Worm (Caenorhabditis elegans) whole organism, L2 larva: Measurements from ENCODE around the gene C48D1.5.

Source experiments
- C34F6.9 ChIP-seq: fragments of 150-350 bp; optimal IDR thresholded peaks from 2 replicates; lab custom pipeline; 2014; ENCODE audit warnings: missing biosample characterization, missing genetic modification characterization
- F13H6.1 ChIP-seq: sonication (generic microtip); optimal IDR thresholded peaks from 2 replicates; lab custom pipeline; 2016; ENCODE audit warnings: missing genetic modification characterization, missing compliant biosample characterization
- Y55F3AM.14 ChIP-seq: fragments of 200-800 bp; sonication (Bioruptor generic); optimal IDR thresholded peaks from 2 replicates; lab custom pipeline; 2018; ENCODE audit warnings: mild to moderate bottlenecking, missing genetic modification characterization, missing compliant biosample characterization
- ZK546.5 ChIP-seq: sonication (generic microtip); optimal IDR thresholded peaks from 2 replicates; lab custom pipeline; 2017; ENCODE audit warnings: missing biosample characterization, missing genetic modification characterization
- alr-1 ChIP-seq: fragments of 150-350 bp; optimal IDR thresholded peaks from 2 replicates; lab custom pipeline; 2014; ENCODE audit warnings: missing biosample characterization, missing genetic modification characterization
- aly-2 ChIP-seq: fragments of 150-350 bp; optimal IDR thresholded peaks from 2 replicates; lab custom pipeline; 2014; ENCODE audit warnings: missing biosample characterization, missing genetic modification characterization
- blmp-1 ChIP-seq: sonication (generic microtip); optimal IDR thresholded peaks from 2 replicates; lab custom pipeline; 2017; ENCODE audit warnings: missing genetic modification characterization, mild to moderate bottlenecking, missing compliant biosample characterization, antibody characterized with exemption, moderate library complexity; ENCODE audit not compliant: insufficient read depth
- ceh-16 ChIP-seq: fragments of 150-350 bp; optimal IDR thresholded peaks from 2 replicates; lab custom pipeline; 2014; ENCODE audit warnings: missing biosample characterization, missing genetic modification characterization
- ceh-82 ChIP-seq: fragments of 150-350 bp; optimal IDR thresholded peaks from 2 replicates; lab custom pipeline; 2014; ENCODE audit warnings: missing biosample characterization, missing genetic modification characterization
- crh-2 ChIP-seq: sonication (generic microtip); optimal IDR thresholded peaks from 2 replicates; lab custom pipeline; 2017; ENCODE audit warnings: missing biosample characterization, missing genetic modification characterization
- egl-27 ChIP-seq: sonication (generic microtip); optimal IDR thresholded peaks from 3 replicates; lab custom pipeline; 2017; ENCODE audit warnings: missing biosample characterization, missing genetic modification reagents, missing genetic modification characterization
- fos-1 ChIP-seq: fragments of 150-350 bp; optimal IDR thresholded peaks from 2 replicates; lab custom pipeline; 2014; ENCODE audit warnings: missing biosample characterization, missing genetic modification characterization
- gmeb-1 ChIP-seq: fragments of 150-350 bp; optimal IDR thresholded peaks from 2 replicates; lab custom pipeline; 2014; ENCODE audit warnings: missing biosample characterization, missing genetic modification characterization
- lin-13 ChIP-seq: fragments of 150-350 bp; optimal IDR thresholded peaks from 2 replicates; lab custom pipeline; 2014; ENCODE audit warnings: missing biosample characterization, missing genetic modification reagents, missing genetic modification characterization
- lsy-2 ChIP-seq, 2 experiments: fragments of 150-350 bp in 1 of 2; sonication (generic microtip) in 1 of 2; optimal IDR thresholded peaks; 2 replicates each; lab custom pipeline; 2014 to 2017; ENCODE audit warnings: missing biosample characterization in 2 of 2, missing genetic modification characterization in 2 of 2
- mab-5 ChIP-seq: fragments of 150-350 bp; optimal IDR thresholded peaks from 2 replicates; lab custom pipeline; 2014; ENCODE audit warnings: missing biosample characterization, missing genetic modification characterization
- nhr-10 ChIP-seq: sonication (generic microtip); optimal IDR thresholded peaks from 2 replicates; lab custom pipeline; 2017; ENCODE audit warnings: missing biosample characterization, missing genetic modification characterization
- nhr-11 ChIP-seq: fragments of 150-350 bp; optimal IDR thresholded peaks from 2 replicates; lab custom pipeline; 2014; ENCODE audit warnings: missing biosample characterization, missing genetic modification characterization
- nhr-12 ChIP-seq: fragments of 150-350 bp; optimal IDR thresholded peaks from 2 replicates; lab custom pipeline; 2014; ENCODE audit warnings: missing biosample characterization, missing genetic modification characterization
- nhr-129 ChIP-seq: fragments of 150-350 bp; optimal IDR thresholded peaks from 2 replicates; lab custom pipeline; 2014; ENCODE audit warnings: missing biosample characterization, missing genetic modification characterization
- nhr-23 ChIP-seq: fragments of 150-350 bp; optimal IDR thresholded peaks from 2 replicates; lab custom pipeline; 2014; ENCODE audit warnings: missing biosample characterization, missing genetic modification reagents, missing genetic modification characterization
- nhr-237 ChIP-seq: fragments of 150-350 bp; optimal IDR thresholded peaks from 2 replicates; lab custom pipeline; 2014; ENCODE audit warnings: missing biosample characterization, missing genetic modification characterization
- nhr-25 ChIP-seq: fragments of 150-350 bp; sonication (generic microtip); optimal IDR thresholded peaks from 3 replicates; lab custom pipeline; 2014; ENCODE audit warnings: missing biosample characterization, missing genetic modification characterization
- nhr-6 ChIP-seq: fragments of 150-350 bp; optimal IDR thresholded peaks from 2 replicates; lab custom pipeline; 2014; ENCODE audit warnings: missing biosample characterization, missing genetic modification characterization
- peb-1 ChIP-seq: fragments of 150-350 bp; optimal IDR thresholded peaks from 2 replicates; lab custom pipeline; 2014; ENCODE audit warnings: missing biosample characterization, missing genetic modification characterization
- skn-1 ChIP-seq: sonication (generic microtip); optimal IDR thresholded peaks from 2 replicates; lab custom pipeline; 2017; ENCODE audit warnings: missing biosample characterization, missing genetic modification characterization
- sma-3 ChIP-seq: sonication (generic microtip); optimal IDR thresholded peaks from 2 replicates; lab custom pipeline; 2016; ENCODE audit warnings: missing genetic modification reagents, missing genetic modification characterization, missing compliant biosample characterization
- sma-9 ChIP-seq, 2 experiments: fragments of 150-350 bp in 1 of 2; sonication (generic microtip) in 1 of 2; optimal IDR thresholded peaks; 2 replicates each; lab custom pipeline; 2014 to 2016; ENCODE audit warnings: missing genetic modification characterization in 2 of 2, mild to moderate bottlenecking in 1 of 2, missing biosample characterization in 1 of 2, missing compliant biosample characterization in 1 of 2, missing genetic modification reagents in 1 of 2, moderate library complexity in 1 of 2
- snpc-4 ChIP-seq: fragments of 150-350 bp; optimal IDR thresholded peaks from 2 replicates; lab custom pipeline; 2014; ENCODE audit warnings: missing biosample characterization, missing genetic modification characterization
- unc-39 ChIP-seq: fragments of 150-350 bp; optimal IDR thresholded peaks from 2 replicates; lab custom pipeline; 2014; ENCODE audit warnings: missing biosample characterization, missing genetic modification characterization
- unc-55 ChIP-seq: fragments of 150-350 bp; sonication (generic microtip); optimal IDR thresholded peaks from 3 replicates; lab custom pipeline; 2014; ENCODE audit warnings: missing biosample characterization, missing genetic modification reagents, missing genetic modification characterization
- unc-62 ChIP-seq: fragments of 150-350 bp; optimal IDR thresholded peaks from 2 replicates; lab custom pipeline; 2014; ENCODE audit warnings: missing biosample characterization, missing genetic modification reagents, missing genetic modification characterization
- zag-1 ChIP-seq: fragments of 150-350 bp; optimal IDR thresholded peaks from 2 replicates; lab custom pipeline; 2014; ENCODE audit warnings: missing biosample characterization, missing genetic modification characterization
- ztf-1 ChIP-seq: fragments of 200-800 bp; sonication (Bioruptor generic); conservative IDR thresholded peaks from 2 replicates; pipeline ENCODE4 v1.3.6; 2022; ENCODE audit warnings: missing genetic modification characterization, missing compliant biosample characterization
- ztf-4 ChIP-seq: fragments of 150-350 bp; optimal IDR thresholded peaks from 2 replicates; lab custom pipeline; 2014; ENCODE audit warnings: missing biosample characterization, missing genetic modification characterization

The C48D1.5 gene

DNA sequence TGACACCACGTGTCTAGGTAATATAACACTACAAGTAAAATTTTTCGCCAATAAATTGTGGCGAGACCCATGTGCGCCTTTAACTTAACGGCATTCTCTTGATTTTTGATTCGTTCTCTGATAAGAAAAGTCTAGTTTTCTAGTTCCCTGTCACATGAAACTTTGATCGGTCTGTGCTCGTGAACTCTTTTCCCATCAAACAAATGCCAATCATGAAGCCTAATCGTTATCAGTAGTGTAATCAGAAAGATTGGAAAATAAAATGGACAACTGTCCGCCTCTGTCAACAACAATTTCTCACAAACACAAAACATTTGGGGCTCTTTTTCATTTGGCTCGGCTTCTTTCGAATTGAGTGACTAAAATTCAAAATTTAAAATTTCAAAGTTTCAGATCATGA lies 32.1 kb downstream of the C48D1.5 start, which contains the start of gene ttr-45:
ttr-45 (plus strand) TSS at position 385 of the 400 bp plus-strand sequence.
- TF ChIP-seq F13H6.1 (tag; lab: Kevin White, UChicago), result peak; percentile 76
- peak; percentile 33 for TF ChIP-seq gmeb-1 (tag; lab: Kevin White, UChicago)
- no peak for TF ChIP-seq unc-55 (GFP tag; lab: Kevin White, UChicago)
- TF ChIP-seq nhr-23, result no peak
- TF ChIP-seq C34F6.9, result peak; percentile 36
- TF ChIP-seq blmp-1 (tag; lab: Kevin White, UChicago), result no peak
- TF ChIP-seq nhr-25 (tag; lab: Kevin White, UChicago), result no peak
- peak; percentile 42 for TF ChIP-seq crh-2 (tag; lab: Kevin White, UChicago)
- no peak for TF ChIP-seq peb-1 (tag; lab: Kevin White, UChicago)
- TF ChIP-seq lsy-2 (tag; optimal IDR thresholded peaks at IDR 0.05; lab: Kevin White, UChicago), result peak in 1 of 2 experiments; percentile 35
- TF ChIP-seq aly-2 (tag; lab: Kevin White, UChicago), result no peak
- TF ChIP-seq snpc-4 (tag; lab: Kevin White, UChicago), result no peak
- no peak for TF ChIP-seq nhr-237 (tag; lab: Kevin White, UChicago)
- no peak for TF ChIP-seq nhr-10 (tag; lab: Kevin White, UChicago)
- no peak for TF ChIP-seq nhr-11 (tag; lab: Kevin White, UChicago)
- peak; percentile 85 for TF ChIP-seq sma-9 (GFP tag; optimal IDR thresholded peaks at IDR 0.05; lab: Kevin White, UChicago)
- TF ChIP-seq sma-9 (tag; optimal IDR thresholded peaks at IDR 0.05; lab: Kevin White, UChicago), result no peak
- peak; percentile 24 for TF ChIP-seq egl-27
- no peak for TF ChIP-seq unc-62
- peak; percentile 86 for TF ChIP-seq nhr-129
- no peak for TF ChIP-seq ZK546.5 (tag; lab: Kevin White, UChicago)
- no peak for TF ChIP-seq ztf-1
- no peak for TF ChIP-seq mab-5
- peak; percentile 5 for TF ChIP-seq sma-3 (GFP tag; lab: Kevin White, UChicago)
- TF ChIP-seq fos-1, result peak; percentile 94
- no peak for TF ChIP-seq nhr-12

DNA sequence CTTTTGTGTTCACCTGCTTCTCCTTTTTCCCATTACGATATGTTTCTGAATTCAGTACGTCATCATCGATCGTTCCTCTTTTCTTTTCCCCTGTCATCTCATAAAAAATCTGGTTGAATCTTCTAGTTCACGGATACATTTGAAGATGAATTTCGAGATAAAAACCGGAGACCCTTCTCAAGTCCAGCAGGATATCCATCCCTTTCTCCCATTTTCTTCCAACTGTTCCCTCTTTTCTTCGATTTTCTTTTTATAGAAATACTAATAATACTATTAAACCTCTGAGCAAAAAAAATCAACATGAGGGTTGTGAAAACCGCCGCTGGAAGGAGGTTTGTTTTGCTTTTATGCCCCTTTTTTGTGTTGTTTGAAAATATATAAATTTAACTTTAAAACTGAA lies 34.1 kb downstream of the C48D1.5 start, which contains the start of gene bus-12:
bus-12 (plus strand) TSS at position 301 of the 400 bp plus-strand sequence.
- no peak for TF ChIP-seq alr-1 (tag; lab: Kevin White, UChicago)
- TF ChIP-seq F13H6.1 (tag; lab: Kevin White, UChicago), result no peak
- no peak for TF ChIP-seq ZK546.5 (tag; lab: Kevin White, UChicago)
- TF ChIP-seq unc-39, result no peak
- no peak for TF ChIP-seq mab-5
- no peak for TF ChIP-seq skn-1 (tag; lab: Kevin White, UChicago)
- TF ChIP-seq nhr-12, result no peak
- no peak for TF ChIP-seq lin-13 (GFP tag; lab: Kevin White, UChicago)
- TF ChIP-seq nhr-237 (tag; lab: Kevin White, UChicago), result no peak
- TF ChIP-seq nhr-25 (tag; lab: Kevin White, UChicago), result no peak
- no peak for TF ChIP-seq zag-1 (tag; lab: Kevin White, UChicago)
- no peak for TF ChIP-seq nhr-6

DNA sequence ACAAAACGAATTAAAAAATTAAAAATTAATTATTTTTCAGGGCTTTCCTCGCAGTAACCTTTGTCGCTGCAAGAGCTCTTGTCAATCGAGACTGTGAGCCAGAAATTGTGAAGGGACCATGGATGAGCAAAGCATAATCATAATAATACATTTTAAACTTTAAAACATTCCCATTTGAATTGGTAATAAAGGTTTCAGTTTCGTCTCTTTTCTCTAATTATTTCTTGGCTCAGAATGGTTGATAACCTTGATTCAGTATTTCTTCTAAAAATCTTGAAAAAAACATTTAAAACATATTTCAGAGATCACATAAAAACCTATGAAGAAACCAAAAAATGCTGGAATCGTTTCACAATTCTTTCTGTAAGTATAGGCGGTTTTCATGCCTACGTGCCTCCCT lies 37.1 kb downstream of the C48D1.5 start, which contains the start of gene JC8.16:
JC8.16 (plus strand) TSS at position 301 of the 400 bp plus-strand sequence.
- TF ChIP-seq sma-9 (GFP tag; optimal IDR thresholded peaks at IDR 0.05; lab: Kevin White, UChicago) (no peak), sma-9 (tag; optimal IDR thresholded peaks at IDR 0.05; lab: Kevin White, UChicago) (no peak), unc-39 (no peak)
- TF ChIP-seq, all 48 proteins: peak for 0

DNA sequence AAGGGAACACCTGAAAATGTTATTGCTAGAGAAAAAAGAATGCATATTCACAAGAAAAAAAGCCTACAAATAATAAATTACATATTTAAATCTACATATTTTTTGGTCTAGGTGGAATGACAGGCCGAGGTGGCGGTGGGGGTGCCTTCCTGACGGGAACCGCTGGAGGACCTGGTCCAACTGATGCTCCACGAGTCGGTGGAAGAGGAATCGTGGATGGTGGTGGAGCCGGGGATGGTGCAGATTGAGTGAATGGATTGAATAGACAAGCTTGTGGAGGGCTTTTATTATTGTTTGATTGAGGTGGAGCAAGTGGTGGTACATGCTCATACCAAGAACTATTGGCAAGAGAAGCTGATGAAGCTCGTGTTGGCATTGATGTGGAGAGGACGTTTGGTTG lies 40.0 kb downstream of the C48D1.5 start:
- TF ChIP-seq ztf-4, result no peak
- TF ChIP-seq ceh-82 (tag; lab: Kevin White, UChicago), result no peak
- no peak for TF ChIP-seq sma-9 (GFP tag; optimal IDR thresholded peaks at IDR 0.05; lab: Kevin White, UChicago)
- TF ChIP-seq sma-9 (tag; optimal IDR thresholded peaks at IDR 0.05; lab: Kevin White, UChicago), result no peak
- no peak for TF ChIP-seq unc-39
- TF ChIP-seq nhr-237 (tag; lab: Kevin White, UChicago), result no peak
- TF ChIP-seq alr-1 (tag; lab: Kevin White, UChicago), result no peak
- TF ChIP-seq egl-27, result no peak
- TF ChIP-seq zag-1 (tag; lab: Kevin White, UChicago), result no peak
- TF ChIP-seq sma-3 (GFP tag; lab: Kevin White, UChicago), result no peak
- no peak for TF ChIP-seq unc-62
- no peak for TF ChIP-seq Y55F3AM.14 (GFP tag; lab: Kevin White, UChicago)
- TF ChIP-seq ceh-16 (tag; lab: Kevin White, UChicago), result no peak
- TF ChIP-seq skn-1 (tag; lab: Kevin White, UChicago), result no peak
- no peak for TF ChIP-seq fos-1
- no peak for TF ChIP-seq ZK546.5 (tag; lab: Kevin White, UChicago)
- no peak for TF ChIP-seq crh-2 (tag; lab: Kevin White, UChicago)
